Worm (Caenorhabditis elegans) whole organism, L3 larva: ENCODE data around the gene C08F11.10.

Experiments
- R02D3.7 ChIP-seq: fragments of 150-350 bp; optimal IDR thresholded peaks from 2 replicates; lab custom pipeline; 2014; ENCODE audit warnings: missing biosample characterization, missing genetic modification characterization
- ZK546.5 ChIP-seq: sonication (generic microtip); optimal IDR thresholded peaks from 2 replicates; lab custom pipeline; 2017; ENCODE audit warnings: missing biosample characterization, missing genetic modification characterization
- aly-2 ChIP-seq: fragments of 150-350 bp; optimal IDR thresholded peaks from 2 replicates; lab custom pipeline; 2014; ENCODE audit warnings: missing biosample characterization, missing genetic modification characterization
- ama-1 ChIP-seq: fragments of 150-350 bp; optimal IDR thresholded peaks from 2 replicates; lab custom pipeline; 2018
- ceh-16 ChIP-seq: sonication (generic microtip); optimal IDR thresholded peaks from 2 replicates; lab custom pipeline; 2017; ENCODE audit warnings: missing biosample characterization, missing genetic modification characterization
- ceh-28 ChIP-seq: fragments of 150-350 bp; optimal IDR thresholded peaks from 2 replicates; lab custom pipeline; 2014; ENCODE audit warnings: missing biosample characterization, missing genetic modification reagents, missing genetic modification characterization
- ceh-82 ChIP-seq: fragments of 150-350 bp; optimal IDR thresholded peaks from 2 replicates; lab custom pipeline; 2014; ENCODE audit warnings: missing biosample characterization, missing genetic modification characterization
- ceh-9 ChIP-seq: sonication (generic microtip); optimal IDR thresholded peaks from 2 replicates; lab custom pipeline; 2018; ENCODE audit warnings: missing biosample characterization, missing genetic modification characterization
- daf-12 ChIP-seq: fragments of 150-350 bp; optimal IDR thresholded peaks from 2 replicates; lab custom pipeline; 2014; ENCODE audit warnings: missing biosample characterization, missing genetic modification reagents, missing genetic modification characterization
- egl-27 ChIP-seq: sonication (generic microtip); optimal IDR thresholded peaks from 4 replicates; lab custom pipeline; 2017; ENCODE audit warnings: missing biosample characterization, missing genetic modification reagents, missing genetic modification characterization
- elt-1 ChIP-seq: fragments of 150-350 bp; optimal IDR thresholded peaks from 2 replicates; lab custom pipeline; 2014; ENCODE audit warnings: missing biosample characterization, missing genetic modification characterization
- elt-2 ChIP-seq: sonication (generic microtip); optimal IDR thresholded peaks from 2 replicates; lab custom pipeline; 2016; ENCODE audit warnings: missing genetic modification reagents, mild to moderate bottlenecking, missing genetic modification characterization, missing compliant biosample characterization
- eor-1 ChIP-seq, 2 experiments: fragments of 150-350 bp; optimal IDR thresholded peaks; 2 replicates each; lab custom pipeline; 2014 to 2018; ENCODE audit warnings: missing biosample characterization in 2 of 2, missing genetic modification characterization in 2 of 2
- fkh-10 ChIP-seq: sonication (generic microtip); optimal IDR thresholded peaks from 2 replicates; lab custom pipeline; 2017; ENCODE audit warnings: missing biosample characterization, missing genetic modification reagents, missing genetic modification characterization
- fkh-2 ChIP-seq: fragments of 150-350 bp; optimal IDR thresholded peaks from 2 replicates; lab custom pipeline; 2014; ENCODE audit warnings: missing biosample characterization, missing genetic modification reagents, missing genetic modification characterization
- fos-1 ChIP-seq: fragments of 150-350 bp; optimal IDR thresholded peaks from 2 replicates; lab custom pipeline; 2014; ENCODE audit warnings: missing biosample characterization, missing genetic modification characterization
- hmg-11 ChIP-seq: sonication (generic microtip); optimal IDR thresholded peaks from 2 replicates; lab custom pipeline; 2016; ENCODE audit warnings: missing genetic modification characterization, missing compliant biosample characterization
- jun-1 ChIP-seq: fragments of 150-350 bp; optimal IDR thresholded peaks from 2 replicates; lab custom pipeline; 2014; ENCODE audit warnings: missing biosample characterization, missing genetic modification reagents, missing genetic modification characterization
- lin-15B ChIP-seq: fragments of 150-350 bp; optimal IDR thresholded peaks from 2 replicates; lab custom pipeline; 2014; ENCODE audit warnings: missing biosample characterization, missing genetic modification characterization
- lin-39 ChIP-seq: fragments of 150-350 bp; optimal IDR thresholded peaks from 2 replicates; lab custom pipeline; 2018; ENCODE audit warnings: missing biosample characterization, missing genetic modification reagents, missing genetic modification characterization
- lsy-12 ChIP-seq: sonication (generic microtip); optimal IDR thresholded peaks from 2 replicates; lab custom pipeline; 2016; ENCODE audit warnings: mild to moderate bottlenecking, missing genetic modification characterization, missing compliant biosample characterization
- mdl-1 ChIP-seq: fragments of 150-350 bp; optimal IDR thresholded peaks from 2 replicates; lab custom pipeline; 2014; ENCODE audit warnings: missing biosample characterization, missing genetic modification characterization
- nhr-12 ChIP-seq: fragments of 150-350 bp; optimal IDR thresholded peaks from 2 replicates; lab custom pipeline; 2014; ENCODE audit warnings: missing biosample characterization, missing genetic modification characterization
- nhr-25 ChIP-seq: sonication (generic microtip); optimal IDR thresholded peaks from 2 replicates; lab custom pipeline; 2017; ENCODE audit warnings: missing biosample characterization, missing genetic modification characterization
- nhr-28 ChIP-seq: fragments of 150-350 bp; optimal IDR thresholded peaks from 2 replicates; lab custom pipeline; 2014; ENCODE audit warnings: missing biosample characterization, missing genetic modification characterization
- nhr-43 ChIP-seq: sonication (generic microtip); optimal IDR thresholded peaks from 2 replicates; lab custom pipeline; 2016; ENCODE audit warnings: mild to moderate bottlenecking, missing genetic modification characterization, missing compliant biosample characterization; ENCODE audit not compliant: poor library complexity, severe bottlenecking
- nhr-67 ChIP-seq: fragments of 150-350 bp; optimal IDR thresholded peaks from 2 replicates; lab custom pipeline; 2014; ENCODE audit warnings: missing biosample characterization, missing genetic modification characterization
- nhr-76 ChIP-seq: fragments of 150-350 bp; sonication (generic microtip); optimal IDR thresholded peaks from 5 replicates; lab custom pipeline; 2014; ENCODE audit warnings: missing biosample characterization, missing genetic modification characterization
- pqm-1 ChIP-seq: fragments of 150-350 bp; optimal IDR thresholded peaks from 2 replicates; lab custom pipeline; 2017; ENCODE audit warnings: missing biosample characterization, missing genetic modification characterization, inconsistent platforms
- sea-2 ChIP-seq: fragments of 150-350 bp; sonication (generic microtip); optimal IDR thresholded peaks from 4 replicates; lab custom pipeline; 2014; ENCODE audit warnings: missing biosample characterization, missing genetic modification reagents, missing genetic modification characterization
- skn-1 ChIP-seq: fragments of 150-350 bp; optimal IDR thresholded peaks from 2 replicates; lab custom pipeline; 2014; ENCODE audit warnings: missing biosample characterization, missing genetic modification characterization
- snpc-4 ChIP-seq: fragments of 150-350 bp; optimal IDR thresholded peaks from 2 replicates; lab custom pipeline; 2014; ENCODE audit warnings: missing biosample characterization, missing genetic modification characterization
- tbx-2 ChIP-seq: sonication (generic microtip); optimal IDR thresholded peaks from 2 replicates; lab custom pipeline; 2016; ENCODE audit warnings: mild to moderate bottlenecking, missing genetic modification characterization, missing compliant biosample characterization
- unc-39 ChIP-seq: sonication (generic microtip); optimal IDR thresholded peaks from 4 replicates; lab custom pipeline; 2017; ENCODE audit warnings: missing biosample characterization, missing genetic modification characterization
- zag-1 ChIP-seq: fragments of 150-350 bp; optimal IDR thresholded peaks from 2 replicates; lab custom pipeline; 2014; ENCODE audit warnings: missing biosample characterization, missing genetic modification characterization
- ztf-4 ChIP-seq: fragments of 150-350 bp; optimal IDR thresholded peaks from 2 replicates; lab custom pipeline; 2014; ENCODE audit warnings: missing biosample characterization, missing genetic modification characterization

Gene C08F11.10

DNA sequence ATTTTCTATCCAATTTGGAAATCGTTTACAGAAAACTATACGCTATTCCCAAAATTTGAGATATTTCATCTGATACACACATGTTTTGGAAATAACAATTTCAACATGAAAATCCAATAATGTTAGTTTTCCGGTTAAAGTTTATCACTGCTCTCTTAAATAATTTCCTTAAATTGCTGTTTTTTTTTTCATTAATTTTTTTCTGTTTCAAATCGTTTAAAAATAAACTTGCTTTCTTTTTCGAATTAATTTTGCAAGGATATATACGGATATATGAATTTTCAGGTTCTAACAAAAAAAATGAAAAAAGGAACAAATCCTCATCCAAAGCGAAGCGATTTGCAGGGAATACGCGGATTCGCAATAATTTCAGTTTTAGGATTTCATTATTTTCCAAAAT lies 24.5 kb upstream of the C08F11.10 start, which contains the start of gene oac-48:
oac-48 (plus strand) TSS at position 301 of the 400 bp plus-strand sequence.
- TF ChIP-seq ZK546.5 (tag; lab: Kevin White, UChicago) (no peak), mdl-1 (tag; lab: Kevin White, UChicago) (no peak), fkh-10 (GFP tag; lab: Kevin White, UChicago) (no peak), ceh-9 (no peak), aly-2 (no peak), nhr-67 (tag; lab: Kevin White, UChicago) (no peak), tbx-2 (tag; lab: Kevin White, UChicago) (no peak), eor-1 (tag; optimal IDR thresholded peaks at IDR 0.05; lab: Kevin White, UChicago) (no peak), lin-15B (no peak)
- TF ChIP-seq, all 47 proteins: peak for 0

- TF ChIP-seq snpc-4 (tag; lab: Kevin White, UChicago) = no peak
- TF ChIP-seq nhr-25 (tag; lab: Kevin White, UChicago) = no peak
- TF ChIP-seq hmg-11 (tag; lab: Kevin White, UChicago) = no peak
- TF ChIP-seq elt-1 (tag; lab: Kevin White, UChicago) = no peak
- no peak for TF ChIP-seq mdl-1 (tag; lab: Kevin White, UChicago)
- no peak for TF ChIP-seq nhr-67 (tag; lab: Kevin White, UChicago)
- no peak for TF ChIP-seq ceh-82 (tag; lab: Kevin White, UChicago)
- TF ChIP-seq ceh-28 (tag; lab: Kevin White, UChicago) = no peak
- TF ChIP-seq ceh-16 = no peak
- TF ChIP-seq lin-15B = no peak
- TF ChIP-seq nhr-76 (tag; lab: Kevin White, UChicago) = no peak
- TF ChIP-seq skn-1 (tag; lab: Kevin White, UChicago) = no peak
Observed at ce11 chrIV:13666849-13667430, 17.9 kb upstream of the C08F11.10 start, which contains the start of gene fbxa-215. Gene fbxa-215, minus strand, starts transcription at chrIV:13666909.

- TF ChIP-seq lin-15B (no peak), nhr-25 (tag; lab: Kevin White, UChicago) (no peak), elt-2 (tag; lab: Kevin White, UChicago) (no peak), jun-1 (tag; lab: Kevin White, UChicago) (no peak), fos-1 (tag; lab: Kevin White, UChicago) (no peak), egl-27 (tag; lab: Kevin White, UChicago) (no peak), hmg-11 (tag; lab: Kevin White, UChicago) (no peak), sea-2 (no peak), ceh-9 (no peak), nhr-12 (tag; lab: Kevin White, UChicago) (no peak), ztf-4 (no peak), nhr-76 (tag; lab: Kevin White, UChicago) (no peak), fkh-2 (no peak), nhr-28 (tag; lab: Kevin White, UChicago) (no peak), lsy-12 (tag; lab: Kevin White, UChicago) (no peak)
Observed at ce11 chrIV:13665073-13665472, 16.0 kb upstream of the C08F11.10 start.

DNA sequence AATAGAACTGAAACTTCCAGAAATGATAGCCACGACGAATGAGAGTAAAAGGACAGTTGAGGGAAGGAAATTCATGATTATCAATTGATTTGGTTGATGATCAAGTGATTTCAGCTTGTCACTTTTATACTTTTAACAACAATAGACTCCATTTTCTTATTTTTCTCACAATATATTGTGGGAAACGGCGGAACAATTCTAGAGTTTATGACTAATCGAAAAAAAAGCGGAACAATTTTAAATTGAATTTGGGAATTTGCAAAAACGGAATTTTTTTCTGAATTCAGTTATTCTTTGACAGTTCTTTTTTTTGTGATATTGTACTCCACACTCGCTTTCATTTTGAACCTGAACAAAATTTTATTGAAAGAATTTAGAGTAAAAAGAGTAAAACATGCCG lies 15.1 kb upstream of the C08F11.10 start, which contains the start of gene Y45F10C.4:
Y45F10C.4 (minus strand) TSS at position 101 of the 400 bp plus-strand sequence.
- TF ChIP-seq hmg-11 (tag; lab: Kevin White, UChicago) (no peak), skn-1 (tag; lab: Kevin White, UChicago) (no peak), pqm-1 (tag; lab: Kevin White, UChicago) (no peak), nhr-12 (tag; lab: Kevin White, UChicago) (no peak), egl-27 (tag; lab: Kevin White, UChicago) (no peak), fos-1 (tag; lab: Kevin White, UChicago) (no peak), zag-1 (tag; lab: Kevin White, UChicago) (no peak), ama-1 (lab: Kevin White, UChicago) (no peak), daf-12 (tag; lab: Kevin White, UChicago) (no peak), R02D3.7 (tag; lab: Kevin White, UChicago) (no peak), ceh-82 (tag; lab: Kevin White, UChicago) (no peak), lin-39 (no peak), fkh-10 (GFP tag; lab: Kevin White, UChicago) (no peak), unc-39 (tag; lab: Kevin White, UChicago) (no peak), nhr-43 (tag; lab: Kevin White, UChicago) (no peak)
